Worm (Caenorhabditis elegans) whole organism, L2 larva: ENCODE data around the gene Y17D7C.1.

Experiments used
- C34F6.9 ChIP-seq: fragments of 150-350 bp; optimal IDR thresholded peaks from 2 replicates; lab custom pipeline; 2014; ENCODE audit warnings: missing biosample characterization, missing genetic modification characterization
- F13H6.1 ChIP-seq: sonication (generic microtip); optimal IDR thresholded peaks from 2 replicates; lab custom pipeline; 2016; ENCODE audit warnings: missing genetic modification characterization, missing compliant biosample characterization
- R02D3.7 ChIP-seq: fragments of 150-350 bp; optimal IDR thresholded peaks from 2 replicates; lab custom pipeline; 2014; ENCODE audit warnings: missing biosample characterization, missing genetic modification characterization
- Y55F3AM.14 ChIP-seq: fragments of 200-800 bp; sonication (Bioruptor generic); optimal IDR thresholded peaks from 2 replicates; lab custom pipeline; 2018; ENCODE audit warnings: mild to moderate bottlenecking, missing genetic modification characterization, missing compliant biosample characterization
- ZK546.5 ChIP-seq: sonication (generic microtip); optimal IDR thresholded peaks from 2 replicates; lab custom pipeline; 2017; ENCODE audit warnings: missing biosample characterization, missing genetic modification characterization
- aly-2 ChIP-seq: fragments of 150-350 bp; optimal IDR thresholded peaks from 2 replicates; lab custom pipeline; 2014; ENCODE audit warnings: missing biosample characterization, missing genetic modification characterization
- blmp-1 ChIP-seq: sonication (generic microtip); optimal IDR thresholded peaks from 2 replicates; lab custom pipeline; 2017; ENCODE audit warnings: missing genetic modification characterization, mild to moderate bottlenecking, missing compliant biosample characterization, antibody characterized with exemption, moderate library complexity; ENCODE audit not compliant: insufficient read depth
- ceh-16 ChIP-seq: fragments of 150-350 bp; optimal IDR thresholded peaks from 2 replicates; lab custom pipeline; 2014; ENCODE audit warnings: missing biosample characterization, missing genetic modification characterization
- fos-1 ChIP-seq: fragments of 150-350 bp; optimal IDR thresholded peaks from 2 replicates; lab custom pipeline; 2014; ENCODE audit warnings: missing biosample characterization, missing genetic modification characterization
- gmeb-1 ChIP-seq: fragments of 150-350 bp; optimal IDR thresholded peaks from 2 replicates; lab custom pipeline; 2014; ENCODE audit warnings: missing biosample characterization, missing genetic modification characterization
- lin-11 ChIP-seq: fragments of 150-350 bp; sonication (generic microtip); optimal IDR thresholded peaks from 2 replicates; lab custom pipeline; 2014; ENCODE audit warnings: missing biosample characterization, missing genetic modification characterization, inconsistent platforms, mixed read lengths
- lin-13 ChIP-seq: fragments of 150-350 bp; optimal IDR thresholded peaks from 2 replicates; lab custom pipeline; 2014; ENCODE audit warnings: missing biosample characterization, missing genetic modification reagents, missing genetic modification characterization
- lin-39 ChIP-seq: fragments of 150-350 bp; optimal IDR thresholded peaks from 2 replicates; lab custom pipeline; 2014; ENCODE audit warnings: missing biosample characterization, missing genetic modification reagents, missing genetic modification characterization
- lsy-2 ChIP-seq, 2 experiments: fragments of 150-350 bp in 1 of 2; sonication (generic microtip) in 1 of 2; optimal IDR thresholded peaks; 2 replicates each; lab custom pipeline; 2014 to 2017; ENCODE audit warnings: missing biosample characterization in 2 of 2, missing genetic modification characterization in 2 of 2
- mdl-1 ChIP-seq, 2 experiments: fragments of 150-350 bp in 1 of 2; sonication (generic microtip) in 1 of 2; optimal IDR thresholded peaks; 2 replicates each; lab custom pipeline; 2017; ENCODE audit warnings: missing biosample characterization in 2 of 2, missing genetic modification characterization in 2 of 2
- nhr-10 ChIP-seq: sonication (generic microtip); optimal IDR thresholded peaks from 2 replicates; lab custom pipeline; 2017; ENCODE audit warnings: missing biosample characterization, missing genetic modification characterization
- nhr-11 ChIP-seq: fragments of 150-350 bp; optimal IDR thresholded peaks from 2 replicates; lab custom pipeline; 2014; ENCODE audit warnings: missing biosample characterization, missing genetic modification characterization
- nhr-12 ChIP-seq: fragments of 150-350 bp; optimal IDR thresholded peaks from 2 replicates; lab custom pipeline; 2014; ENCODE audit warnings: missing biosample characterization, missing genetic modification characterization
- nhr-129 ChIP-seq: fragments of 150-350 bp; optimal IDR thresholded peaks from 2 replicates; lab custom pipeline; 2014; ENCODE audit warnings: missing biosample characterization, missing genetic modification characterization
- nhr-21 ChIP-seq: fragments of 150-350 bp; optimal IDR thresholded peaks from 2 replicates; lab custom pipeline; 2014; ENCODE audit warnings: missing biosample characterization, missing genetic modification characterization
- nhr-237 ChIP-seq: fragments of 150-350 bp; optimal IDR thresholded peaks from 2 replicates; lab custom pipeline; 2014; ENCODE audit warnings: missing biosample characterization, missing genetic modification characterization
- nhr-6 ChIP-seq: fragments of 150-350 bp; optimal IDR thresholded peaks from 2 replicates; lab custom pipeline; 2014; ENCODE audit warnings: missing biosample characterization, missing genetic modification characterization
- nhr-77 ChIP-seq: fragments of 150-350 bp; optimal IDR thresholded peaks from 2 replicates; lab custom pipeline; 2014; ENCODE audit warnings: missing biosample characterization, missing genetic modification characterization
- peb-1 ChIP-seq: fragments of 150-350 bp; optimal IDR thresholded peaks from 2 replicates; lab custom pipeline; 2014; ENCODE audit warnings: missing biosample characterization, missing genetic modification characterization
- sem-4 ChIP-seq: fragments of 150-350 bp; optimal IDR thresholded peaks from 2 replicates; lab custom pipeline; 2014; ENCODE audit warnings: missing biosample characterization, missing genetic modification reagents, missing genetic modification characterization
- skn-1 ChIP-seq: sonication (generic microtip); optimal IDR thresholded peaks from 2 replicates; lab custom pipeline; 2017; ENCODE audit warnings: missing biosample characterization, missing genetic modification characterization
- sma-3 ChIP-seq: sonication (generic microtip); optimal IDR thresholded peaks from 2 replicates; lab custom pipeline; 2016; ENCODE audit warnings: missing genetic modification reagents, missing genetic modification characterization, missing compliant biosample characterization
- sma-9 ChIP-seq, 2 experiments: fragments of 150-350 bp in 1 of 2; sonication (generic microtip) in 1 of 2; optimal IDR thresholded peaks; 2 replicates each; lab custom pipeline; 2014 to 2016; ENCODE audit warnings: missing genetic modification characterization in 2 of 2, mild to moderate bottlenecking in 1 of 2, missing biosample characterization in 1 of 2, missing compliant biosample characterization in 1 of 2, missing genetic modification reagents in 1 of 2, moderate library complexity in 1 of 2
- snpc-4 ChIP-seq: fragments of 150-350 bp; optimal IDR thresholded peaks from 2 replicates; lab custom pipeline; 2014; ENCODE audit warnings: missing biosample characterization, missing genetic modification characterization
- unc-39 ChIP-seq: fragments of 150-350 bp; optimal IDR thresholded peaks from 2 replicates; lab custom pipeline; 2014; ENCODE audit warnings: missing biosample characterization, missing genetic modification characterization
- unc-55 ChIP-seq: fragments of 150-350 bp; sonication (generic microtip); optimal IDR thresholded peaks from 3 replicates; lab custom pipeline; 2014; ENCODE audit warnings: missing biosample characterization, missing genetic modification reagents, missing genetic modification characterization
- unc-62 ChIP-seq: fragments of 150-350 bp; optimal IDR thresholded peaks from 2 replicates; lab custom pipeline; 2014; ENCODE audit warnings: missing biosample characterization, missing genetic modification reagents, missing genetic modification characterization
- zag-1 ChIP-seq: fragments of 150-350 bp; optimal IDR thresholded peaks from 2 replicates; lab custom pipeline; 2014; ENCODE audit warnings: missing biosample characterization, missing genetic modification characterization
- ztf-1 ChIP-seq: fragments of 200-800 bp; sonication (Bioruptor generic); conservative IDR thresholded peaks from 2 replicates; pipeline ENCODE4 v1.3.6; 2022; ENCODE audit warnings: missing genetic modification characterization, missing compliant biosample characterization
- ztf-11 ChIP-seq: sonication (generic microtip); optimal IDR thresholded peaks from 2 replicates; lab custom pipeline; 2017; ENCODE audit warnings: missing biosample characterization, missing genetic modification characterization
- ztf-4 ChIP-seq: fragments of 150-350 bp; optimal IDR thresholded peaks from 2 replicates; lab custom pipeline; 2014; ENCODE audit warnings: missing biosample characterization, missing genetic modification characterization

The Y17D7C.1 gene

ce11 chrV:18689681-18690080 is 16.7 kb upstream of the Y17D7C.1 start, which contains the start of the genes ubc-19 and Y69H2.7:
ubc-19 (minus strand) TSS chrV:18689762.
Y69H2.7 (plus strand) TSS chrV:18689989.
- no peak for TF ChIP-seq ztf-1
- TF ChIP-seq nhr-237 (tag; lab: Kevin White, UChicago), result no peak
- TF ChIP-seq lsy-2 (tag; optimal IDR thresholded peaks at IDR 0.05; lab: Kevin White, UChicago), result peak; percentile 22 to 50
- no peak for TF ChIP-seq sma-3 (GFP tag; lab: Kevin White, UChicago)
- peak; percentile 5 for TF ChIP-seq C34F6.9
- no peak for TF ChIP-seq nhr-77 (tag; lab: Kevin White, UChicago)
- TF ChIP-seq gmeb-1 (tag; lab: Kevin White, UChicago), result no peak
- no peak for TF ChIP-seq nhr-6 (tag; lab: Kevin White, UChicago)
- peak; percentile 35 for TF ChIP-seq unc-55
- TF ChIP-seq blmp-1 (tag; lab: Kevin White, UChicago), result no peak
- no peak for TF ChIP-seq nhr-21 (tag; lab: Kevin White, UChicago)
- TF ChIP-seq sma-9 (GFP tag; optimal IDR thresholded peaks at IDR 0.05; lab: Kevin White, UChicago), result no peak
- TF ChIP-seq sma-9 (tag; optimal IDR thresholded peaks at IDR 0.05; lab: Kevin White, UChicago), result no peak
- peak; percentile 47 for TF ChIP-seq lin-13 (GFP tag; lab: Kevin White, UChicago)
- no peak for TF ChIP-seq nhr-12 (tag; lab: Kevin White, UChicago)
- TF ChIP-seq zag-1 (tag; lab: Kevin White, UChicago), result no peak

- no peak for TF ChIP-seq sma-9 (GFP tag; optimal IDR thresholded peaks at IDR 0.05; lab: Kevin White, UChicago)
- no peak for TF ChIP-seq sma-9 (tag; optimal IDR thresholded peaks at IDR 0.05; lab: Kevin White, UChicago)
- TF ChIP-seq sem-4 (tag; lab: Kevin White, UChicago), result no peak
- TF ChIP-seq unc-55, result no peak
- no peak for TF ChIP-seq lin-13 (GFP tag; lab: Kevin White, UChicago)
- TF ChIP-seq fos-1 (tag; lab: Kevin White, UChicago), result no peak
- TF ChIP-seq nhr-12 (tag; lab: Kevin White, UChicago), result no peak
- no peak for TF ChIP-seq unc-62
- TF ChIP-seq nhr-129 (tag; lab: Kevin White, UChicago), result no peak
- no peak for TF ChIP-seq aly-2 (tag; lab: Kevin White, UChicago)
- no peak for TF ChIP-seq lin-11
- TF ChIP-seq ztf-4, result no peak
- TF ChIP-seq lsy-2 (tag; optimal IDR thresholded peaks at IDR 0.05; lab: Kevin White, UChicago), result no peak
- TF ChIP-seq R02D3.7 (tag; lab: Kevin White, UChicago), result no peak
- TF ChIP-seq sma-3 (GFP tag; lab: Kevin White, UChicago), result no peak
- no peak for TF ChIP-seq unc-39 (tag; lab: Kevin White, UChicago)
- TF ChIP-seq peb-1, result no peak
- TF ChIP-seq nhr-10 (tag; lab: Kevin White, UChicago), result no peak
- TF ChIP-seq blmp-1 (tag; lab: Kevin White, UChicago), result no peak
Measured at ce11 chrV:18695469-18695868, 10.9 kb upstream of the Y17D7C.1 start.

- TF ChIP-seq ztf-1 (no peak), ZK546.5 (tag; lab: Kevin White, UChicago) (no peak), skn-1 (tag; lab: Kevin White, UChicago) (no peak), ztf-4 (no peak), mdl-1 (tag; optimal IDR thresholded peaks at IDR 0.05; lab: Kevin White, UChicago) (no peak), ztf-11 (no peak), unc-39 (tag; lab: Kevin White, UChicago) (no peak), snpc-4 (tag; lab: Kevin White, UChicago) (no peak), nhr-6 (tag; lab: Kevin White, UChicago) (no peak), R02D3.7 (tag; lab: Kevin White, UChicago) (no peak), nhr-10 (tag; lab: Kevin White, UChicago) (no peak), Y55F3AM.14 (GFP tag; lab: Kevin White, UChicago) (no peak), ceh-16 (no peak), nhr-11 (tag; lab: Kevin White, UChicago) (no peak), C34F6.9 (no peak), blmp-1 (tag; lab: Kevin White, UChicago) (no peak), lin-39 (tag; lab: Kevin White, UChicago) (no peak), sma-9 (GFP tag; optimal IDR thresholded peaks at IDR 0.05; lab: Kevin White, UChicago) (no peak), sma-9 (tag; optimal IDR thresholded peaks at IDR 0.05; lab: Kevin White, UChicago) (no peak), lin-11 (no peak), F13H6.1 (no peak)
- TF ChIP-seq, all 48 proteins: peak for 0
Measured at ce11 chrV:18699326-18699725, 7.0 kb upstream of the Y17D7C.1 start, which contains the start of gene nhr-241. nhr-241 (plus strand) TSS chrV:18699451.
